Worm (Caenorhabditis elegans): ENCODE data around the gene mpk-2.

mpk-2 gene

DNA sequence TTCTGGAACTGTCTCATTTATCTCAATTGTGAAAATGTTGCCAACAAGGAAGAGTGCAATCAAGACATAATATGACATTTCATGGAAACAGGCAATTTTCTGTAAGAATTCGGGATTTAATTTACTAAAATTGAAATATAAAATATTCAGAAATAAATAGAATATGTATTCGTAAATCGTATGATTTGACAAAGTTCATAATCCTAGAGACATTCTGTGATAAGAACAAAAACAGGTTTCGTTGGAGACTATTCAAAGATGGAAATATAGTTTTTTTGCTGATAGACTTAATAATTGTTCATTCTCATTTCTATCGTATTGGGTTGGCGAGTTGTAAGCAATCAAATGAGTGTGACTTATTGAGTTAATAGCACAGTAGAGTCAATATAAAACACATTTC lies 45.9 kb upstream of the mpk-2 start, which contains the start of gene C27A2.12:
TSS of gene C27A2.12 (minus strand) at position 101 of the 400 bp plus-strand sequence.
- no peak for TF ChIP-seq nhr-237 (tag; optimal IDR thresholded peaks at IDR 0.05)
- no peak for TF ChIP-seq skn-1 (tag; optimal IDR thresholded peaks at IDR 0.05)
- no peak for TF ChIP-seq zag-1 (tag; optimal IDR thresholded peaks at IDR 0.05)
- TF ChIP-seq sem-4 (tag; optimal IDR thresholded peaks at IDR 0.05): no peak
- TF ChIP-seq nhr-23 (tag; optimal IDR thresholded peaks at IDR 0.05): no peak
- TF ChIP-seq ztf-1 (GFP tag; conservative IDR thresholded peaks at IDR 0.05): no peak
- TF ChIP-seq alr-1 (tag; optimal IDR thresholded peaks at IDR 0.05): no peak
- no peak for TF ChIP-seq lin-13 (GFP tag; optimal IDR thresholded peaks at IDR 0.05)

DNA sequence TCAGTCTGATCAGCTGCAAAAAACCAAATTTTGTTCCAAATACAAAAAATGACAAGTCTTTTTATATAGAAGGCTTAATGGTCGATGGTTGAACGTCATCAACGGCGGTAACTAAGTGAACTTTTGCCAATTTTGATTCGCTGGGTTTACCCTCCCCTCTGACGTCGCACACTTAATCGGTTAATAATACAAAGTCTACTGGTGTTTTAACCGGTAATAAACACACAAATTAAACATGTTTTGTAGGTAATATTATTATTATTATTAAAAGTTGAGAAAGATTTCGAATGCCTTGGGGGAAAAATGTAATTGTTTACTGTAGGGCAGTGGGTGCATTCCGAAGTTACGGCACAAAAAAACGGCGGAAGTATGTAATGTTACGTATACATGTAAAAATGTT lies 43.2 kb upstream of the mpk-2 start, which contains the start of gene pho-12:
TSS of gene pho-12 (minus strand) at position 101 of the 400 bp plus-strand sequence.
- TF ChIP-seq nhr-77 (tag; optimal IDR thresholded peaks at IDR 0.05) (no peak), unc-55 (GFP tag; optimal IDR thresholded peaks at IDR 0.05) (no peak), peb-1 (tag; optimal IDR thresholded peaks at IDR 0.05) (no peak), sma-3 (GFP tag; optimal IDR thresholded peaks at IDR 0.05) (no peak), nhr-10 (tag; optimal IDR thresholded peaks at IDR 0.05) (no peak), snpc-4 (tag; optimal IDR thresholded peaks at IDR 0.05) (no peak), unc-39 (tag; optimal IDR thresholded peaks at IDR 0.05) (no peak), zag-1 (tag; optimal IDR thresholded peaks at IDR 0.05) (no peak), nhr-237 (tag; optimal IDR thresholded peaks at IDR 0.05) (no peak), nhr-12 (tag; optimal IDR thresholded peaks at IDR 0.05) (no peak), F13H6.1 (tag; optimal IDR thresholded peaks at IDR 0.05) (no peak), nhr-21 (tag; optimal IDR thresholded peaks at IDR 0.05) (no peak), ztf-4 (tag; optimal IDR thresholded peaks at IDR 0.05) (no peak)

DNA sequence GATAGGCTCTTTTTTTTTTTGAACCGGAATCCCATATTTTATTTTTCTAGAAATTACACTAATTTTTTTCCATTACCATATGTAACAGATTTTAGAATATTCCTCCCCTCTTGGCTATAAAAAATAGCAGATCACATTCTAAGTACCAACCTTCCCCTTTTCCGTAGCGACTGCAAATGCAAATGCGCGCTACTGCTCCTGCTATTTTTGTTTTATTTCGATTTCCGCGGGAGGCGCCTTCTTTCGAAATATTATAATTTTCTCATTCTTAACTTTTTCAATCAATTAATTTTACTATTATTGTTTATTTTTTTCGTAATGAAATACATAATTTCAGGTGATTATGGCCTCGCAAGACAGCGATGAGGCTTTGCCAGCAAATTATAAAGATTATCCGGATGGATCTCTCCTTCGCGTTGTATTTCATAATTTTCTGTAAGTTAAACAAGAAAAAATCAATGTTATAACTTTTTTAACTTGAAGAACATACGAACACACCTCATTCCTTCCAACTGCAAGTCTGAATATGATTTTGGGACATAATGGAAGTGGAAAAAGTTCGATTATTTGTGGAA lies 42.0 kb upstream of the mpk-2 start, which contains the start of gene smc-5:
TSS of gene smc-5 (plus strand) at position 332 of the 575 bp plus-strand sequence.
- TF ChIP-seq aly-2 (tag; optimal IDR thresholded peaks at IDR 0.05): no peak
- peak; percentile 40 for TF ChIP-seq fos-1 (tag; optimal IDR thresholded peaks at IDR 0.05)
- TF ChIP-seq nhr-23 (tag; optimal IDR thresholded peaks at IDR 0.05): no peak
- peak; percentile 78 for TF ChIP-seq lin-13 (GFP tag; optimal IDR thresholded peaks at IDR 0.05)
- peak; percentile 10 for TF ChIP-seq lin-11 (tag; optimal IDR thresholded peaks at IDR 0.05)
- TF ChIP-seq nhr-10 (tag; optimal IDR thresholded peaks at IDR 0.05): no peak
- no peak for TF ChIP-seq nhr-77 (tag; optimal IDR thresholded peaks at IDR 0.05)
- no peak for TF ChIP-seq mbf-1 (tag; optimal IDR thresholded peaks at IDR 0.05)
- no peak for TF ChIP-seq nhr-11 (tag; optimal IDR thresholded peaks at IDR 0.05)
- TF ChIP-seq nhr-6 (tag; optimal IDR thresholded peaks at IDR 0.05): no peak
- no peak for TF ChIP-seq egl-27 (tag; optimal IDR thresholded peaks at IDR 0.05)
- no peak for TF ChIP-seq ceh-16 (tag; optimal IDR thresholded peaks at IDR 0.05)
- no peak for TF ChIP-seq unc-62 (GFP tag; optimal IDR thresholded peaks at IDR 0.05)
- TF ChIP-seq Y55F3AM.14 (GFP tag; optimal IDR thresholded peaks at IDR 0.05): no peak
- peak; percentile 78 for TF ChIP-seq nhr-129 (tag; optimal IDR thresholded peaks at IDR 0.05)
- peak; percentile 28 for TF ChIP-seq nhr-21 (tag; optimal IDR thresholded peaks at IDR 0.05)
- peak; percentile 9 for TF ChIP-seq blmp-1 (tag; optimal IDR thresholded peaks at IDR 0.05; ENCODE audit: insufficient read depth)
- TF ChIP-seq C34F6.9 (tag; optimal IDR thresholded peaks at IDR 0.05): peak; percentile 83
- no peak for TF ChIP-seq ceh-82 (tag; optimal IDR thresholded peaks at IDR 0.05)
- no peak for TF ChIP-seq nhr-12 (tag; optimal IDR thresholded peaks at IDR 0.05)
- TF ChIP-seq F13H6.1 (tag; optimal IDR thresholded peaks at IDR 0.05): no peak
- peak; percentile 82 for TF ChIP-seq snpc-4 (tag; optimal IDR thresholded peaks at IDR 0.05)
- TF ChIP-seq alr-1 (tag; optimal IDR thresholded peaks at IDR 0.05): no peak
- peak; percentile 94 for TF ChIP-seq unc-55 (GFP tag; optimal IDR thresholded peaks at IDR 0.05)
- TF ChIP-seq lsy-2 (tag; optimal IDR thresholded peaks at IDR 0.05): peak; percentile 50 to 88
- TF ChIP-seq ztf-11 (tag; optimal IDR thresholded peaks at IDR 0.05): no peak
- no peak for TF ChIP-seq mdl-1 (tag; optimal IDR thresholded peaks at IDR 0.05)
- TF ChIP-seq nhr-25 (tag; optimal IDR thresholded peaks at IDR 0.05): no peak
- TF ChIP-seq mab-5 (tag; optimal IDR thresholded peaks at IDR 0.05): no peak
- no peak for TF ChIP-seq elt-1 (tag; optimal IDR thresholded peaks at IDR 0.05)
- no peak for TF ChIP-seq ztf-1 (GFP tag; conservative IDR thresholded peaks at IDR 0.05)
- TF ChIP-seq sma-3 (GFP tag; optimal IDR thresholded peaks at IDR 0.05): peak; percentile 69
- peak; percentile 77 for TF ChIP-seq crh-2 (tag; optimal IDR thresholded peaks at IDR 0.05)
- TF ChIP-seq gmeb-1 (tag; optimal IDR thresholded peaks at IDR 0.05): peak; percentile 80
- no peak for TF ChIP-seq ama-1 (optimal IDR thresholded peaks at IDR 0.05)
- TF ChIP-seq ZK546.5 (tag; optimal IDR thresholded peaks at IDR 0.05): no peak
- no peak for TF ChIP-seq sem-4 (tag; optimal IDR thresholded peaks at IDR 0.05)
- TF ChIP-seq sma-9 (GFP tag; optimal IDR thresholded peaks at IDR 0.05): peak; percentile 62
- TF ChIP-seq sma-9 (tag; optimal IDR thresholded peaks at IDR 0.05): no peak
- TF ChIP-seq dmd-4 (tag; optimal IDR thresholded peaks at IDR 0.05): no peak

All from whole organism, L2 larva.